Worm (Caenorhabditis elegans) whole organism, L3 larva: ENCODE measurements around the gene lst-5.

Source experiments
- ceh-82 ChIP-seq: fragments of 150-350 bp; optimal IDR thresholded peaks from 2 replicates; lab custom pipeline; 2014; ENCODE audit warnings: missing biosample characterization, missing genetic modification characterization
- egl-27 ChIP-seq: sonication (generic microtip); optimal IDR thresholded peaks from 4 replicates; lab custom pipeline; 2017; ENCODE audit warnings: missing biosample characterization, missing genetic modification reagents, missing genetic modification characterization
- elt-2 ChIP-seq: sonication (generic microtip); optimal IDR thresholded peaks from 2 replicates; lab custom pipeline; 2016; ENCODE audit warnings: missing genetic modification reagents, mild to moderate bottlenecking, missing genetic modification characterization, missing compliant biosample characterization
- elt-3 ChIP-seq, 3 experiments: fragments of 150-350 bp in 1 of 3; sonication (generic microtip) in 2 of 3; optimal IDR thresholded peaks; 2 replicates in 2 of 3; 4 replicates in 1 of 3; lab custom pipeline; 2014 to 2017; ENCODE audit warnings: missing biosample characterization in 3 of 3, missing genetic modification characterization in 3 of 3
- nfya-1 ChIP-seq: sonication (generic microtip); optimal IDR thresholded peaks from 2 replicates; lab custom pipeline; 2017; ENCODE audit warnings: missing genetic modification characterization, mild to moderate bottlenecking, missing compliant biosample characterization, antibody characterized with exemption, moderate library complexity; ENCODE audit not compliant: insufficient read depth
- nhr-11 ChIP-seq: fragments of 150-350 bp; optimal IDR thresholded peaks from 2 replicates; lab custom pipeline; 2014; ENCODE audit warnings: missing biosample characterization, missing genetic modification characterization
- nhr-12 ChIP-seq: fragments of 150-350 bp; optimal IDR thresholded peaks from 2 replicates; lab custom pipeline; 2014; ENCODE audit warnings: missing biosample characterization, missing genetic modification characterization
- nhr-67 ChIP-seq: fragments of 150-350 bp; optimal IDR thresholded peaks from 2 replicates; lab custom pipeline; 2014; ENCODE audit warnings: missing biosample characterization, missing genetic modification characterization
- nhr-76 ChIP-seq: fragments of 150-350 bp; sonication (generic microtip); optimal IDR thresholded peaks from 5 replicates; lab custom pipeline; 2014; ENCODE audit warnings: missing biosample characterization, missing genetic modification characterization
- nhr-77 ChIP-seq: fragments of 150-350 bp; optimal IDR thresholded peaks from 2 replicates; lab custom pipeline; 2014; ENCODE audit warnings: missing biosample characterization, missing genetic modification characterization
- pha-4 ChIP-seq: fragments of 150-350 bp; optimal IDR thresholded peaks from 2 replicates; lab custom pipeline; 2014; ENCODE audit warnings: missing biosample characterization, missing genetic modification reagents, missing genetic modification characterization
- unc-62 ChIP-seq: fragments of 150-350 bp; sonication (generic microtip); optimal IDR thresholded peaks from 4 replicates; lab custom pipeline; 2014; ENCODE audit warnings: missing biosample characterization, missing genetic modification reagents, missing genetic modification characterization

ce11 chrII:6989830-6990287, 32.9 kb upstream of the lst-5 start, which contains the start of gene C15F1.1:
- TF ChIP-seq elt-2 (tag; lab: Kevin White, UChicago) (no peak), egl-27 (tag; lab: Kevin White, UChicago) (no peak), nhr-77 (tag; lab: Kevin White, UChicago) (no peak), nhr-11 (no peak), ceh-82 (tag; lab: Kevin White, UChicago) (no peak), nfya-1 (no peak), unc-62 (GFP tag; lab: Kevin White, UChicago) (no peak), nhr-76 (tag; lab: Kevin White, UChicago) (no peak), elt-3 (tag; optimal IDR thresholded peaks at IDR 0.05; lab: Kevin White, UChicago) (no peak), nhr-12 (tag; lab: Kevin White, UChicago) (no peak), pha-4 (tag; lab: Kevin White, UChicago) (no peak), nhr-67 (tag; lab: Kevin White, UChicago) (no peak)
